Fruit fly (Drosophila melanogaster) whole organism, embryonic: ENCODE data around the gene spz5.

Source experiments
- CG10274 ChIP-seq: fragments of 200-800 bp; sonication (Bioruptor generic); optimal IDR thresholded peaks from 3 replicates; lab custom pipeline; 2017; ENCODE audit warnings: missing biosample characterization, mild to moderate bottlenecking, missing genetic modification characterization
- CG12391 ChIP-seq: fragments of 200-800 bp; sonication (Bioruptor generic); optimal IDR thresholded peaks from 3 replicates; lab custom pipeline; 2018; ENCODE audit warnings: missing biosample characterization, mild to moderate bottlenecking, missing genetic modification characterization, moderate library complexity
- CG14441 ChIP-seq: fragments of 200-800 bp; sonication (Bioruptor generic); IDR thresholded peaks from 2 replicates; pipeline ENCODE4 v1.3.6; 2022; ENCODE audit warnings: missing biosample characterization, missing genetic modification characterization
- CG3995 ChIP-seq: fragments of 200-800 bp; sonication (Bioruptor generic); optimal IDR thresholded peaks from 3 replicates; lab custom pipeline; 2016; ENCODE audit warnings: missing biosample characterization, missing genetic modification characterization
- CG8765 ChIP-seq: fragments of 200-800 bp; sonication (Bioruptor generic); IDR thresholded peaks from 2 replicates; pipeline ENCODE4 v1.3.6; 2022; ENCODE audit warnings: missing biosample characterization, missing genetic modification characterization
- CHES-1-like ChIP-seq: fragments of 200-800 bp; sonication (Bioruptor generic); optimal IDR thresholded peaks from 2 replicates; lab custom pipeline; 2016; ENCODE audit warnings: missing biosample characterization, missing genetic modification characterization
- hb ChIP-seq: fragments of 200-800 bp; sonication (Bioruptor generic); IDR thresholded peaks from 3 replicates; pipeline ENCODE4 v1.3.6; 2022; ENCODE audit warnings: missing biosample characterization, missing genetic modification characterization; ENCODE audit not compliant: partially characterized antibody

DNA sequence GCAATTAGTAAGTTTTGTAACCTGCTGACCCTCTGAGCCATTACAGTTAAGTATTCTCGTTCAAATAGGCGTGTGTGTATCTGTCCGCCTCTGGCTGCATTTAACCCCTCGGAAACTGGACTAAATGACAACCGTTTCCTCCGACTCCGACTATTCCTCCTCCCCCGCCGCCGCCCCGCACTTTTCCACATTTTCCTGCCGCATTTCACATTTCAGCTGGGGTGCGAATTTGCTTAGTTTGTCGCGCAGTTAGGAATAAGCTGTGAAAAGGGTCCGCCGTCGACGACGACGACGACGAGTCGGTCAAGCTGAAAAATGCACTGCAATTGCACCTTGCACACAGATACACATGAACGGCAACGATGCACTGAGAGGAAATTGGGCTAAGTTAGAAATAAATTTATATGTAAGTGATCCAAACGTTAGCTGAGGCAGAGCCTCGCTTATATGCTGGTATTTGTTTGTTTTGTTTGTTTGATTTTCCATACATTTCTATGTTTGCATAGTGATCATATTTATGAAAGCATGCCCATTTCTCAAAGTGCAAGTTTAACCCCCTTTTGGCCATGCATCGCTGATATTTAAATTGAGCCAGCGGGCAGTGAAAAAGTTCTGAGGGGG, 29.9 kb downstream of the spz5 start:
- TF ChIP-seq CG14441 (GFP tag; lab: Robert Waterston, UW) = no peak
- TF ChIP-seq CG12391 (tag; lab: Kevin White, UChicago) = no peak
- TF ChIP-seq CG10274 = no peak
- no peak for TF ChIP-seq hb (GFP tag; lab: Robert Waterston, UW)
- TF ChIP-seq CHES-1-like (GFP tag; lab: Kevin White, UChicago) = no peak
- no peak for TF ChIP-seq CG3995 (GFP tag; lab: Kevin White, UChicago)
- no peak for TF ChIP-seq CG8765 (GFP tag; lab: Robert Waterston, UW)
